Worm (Caenorhabditis elegans): ENCODE data around the gene fbxa-3.
A peak's percentile ranks its signal among the peaks of the same experiment; 100 is the strongest.
"Not testable (repeated sequence)": the region's sequence is repeated elsewhere in the genome, so short reads cannot be mapped to it uniquely, and the experiment has no call there.

The fbxa-3 gene

ce11 chrII:1864278-1864677 is 43.6 kb upstream of the fbxa-3 start, which contains the start of gene C16C4.17:
Gene C16C4.17, plus strand, starts transcription at chrII:1864578.
- no peak for TF ChIP-seq sptf-1 (tag; optimal IDR thresholded peaks at IDR 0.05)
- no peak for TF ChIP-seq nhr-85 (tag)
- TF ChIP-seq efl-1 (optimal IDR thresholded peaks at IDR 0.05) = no peak
- peak in 1 of 2 experiments; percentile 32 for TF ChIP-seq efl-1 (GFP tag; optimal IDR thresholded peaks at IDR 0.05 in 1 of 2)

- not testable (repeated sequence) for TF ChIP-seq lin-15B (tag; optimal IDR thresholded peaks at IDR 0.05); ceh-8 (GFP tag; optimal IDR thresholded peaks at IDR 0.05); sup-37 (GFP tag; optimal IDR thresholded peaks at IDR 0.05)
These were observed 41.7 kb upstream of the fbxa-3 start, which contains the start of gene fbxb-98 for ce11 chrII:1862334-1862733. Gene fbxb-98, plus strand, starts transcription at chrII:1862634.

- TF ChIP-seq dpl-1 (GFP tag; optimal IDR thresholded peaks at IDR 0.05) (peak in 1 of 3 experiments; percentile 20), efl-1 (optimal IDR thresholded peaks at IDR 0.05) (peak; percentile 34 to 64), efl-1 (GFP tag; optimal IDR thresholded peaks at IDR 0.05 in 1 of 2) (peak; percentile 38 to 91)
These were observed 40.7 kb upstream of the fbxa-3 start, which contains the start of gene C16C4.18 for ce11 chrII:1861285-1861793. Gene C16C4.18, minus strand, starts transcription at chrII:1861335.

- TF ChIP-seq nhr-11 (tag; optimal IDR thresholded peaks at IDR 0.05); nhr-19 (GFP tag; conservative IDR thresholded peaks at IDR 0.05); C34B4.2 (tag; optimal IDR thresholded peaks at IDR 0.05): not testable (repeated sequence)
These were observed 33.4 kb upstream of the fbxa-3 start, which contains the start of gene fbxb-95 for ce11 chrII:1854094-1854493. Gene fbxb-95, plus strand, starts transcription at chrII:1854394.

- TF ChIP-seq aha-1 (tag; optimal IDR thresholded peaks at IDR 0.05) = no peak
- TF ChIP-seq ama-1 (optimal IDR thresholded peaks at IDR 0.05) = no peak
- no peak for TF ChIP-seq elt-2 (tag; optimal IDR thresholded peaks at IDR 0.05)
- no peak for TF ChIP-seq mdl-1 (tag; optimal IDR thresholded peaks at IDR 0.05)
These were observed 31.8 kb upstream of the fbxa-3 start, which contains the start of gene C52E2.2 for ce11 chrII:1852503-1852902. Gene C52E2.2, plus strand, starts transcription at chrII:1852803.

ce11 chrII:1851716-1852115 is 31.0 kb upstream of the fbxa-3 start:
- TF ChIP-seq skn-1 (tag; optimal IDR thresholded peaks at IDR 0.05) (no peak), tlp-1 (tag; optimal IDR thresholded peaks at IDR 0.05) (peak; percentile 84), C16A3.4 (tag; optimal IDR thresholded peaks at IDR 0.05) (no peak), ceh-82 (tag; optimal IDR thresholded peaks at IDR 0.05) (no peak), unc-30 (tag; optimal IDR thresholded peaks at IDR 0.05) (no peak), elt-3 (tag; optimal IDR thresholded peaks at IDR 0.05) (peak in 2 of 6 experiments; percentile 68 to 69), fkh-10 (GFP tag; optimal IDR thresholded peaks at IDR 0.05) (no peak), C04F5.9 (tag; optimal IDR thresholded peaks at IDR 0.05) (no peak), lin-15B (tag; optimal IDR thresholded peaks at IDR 0.05) (no peak), pax-3 (tag; optimal IDR thresholded peaks at IDR 0.05) (peak; percentile 30), elt-2 (tag; optimal IDR thresholded peaks at IDR 0.05) (peak; percentile 100), nhr-71 (tag; optimal IDR thresholded peaks at IDR 0.05) (no peak), nhr-20 (tag; optimal IDR thresholded peaks at IDR 0.05) (peak; percentile 58), mdl-1 (tag; optimal IDR thresholded peaks at IDR 0.05) (peak in 1 of 2 experiments; percentile 7), pqm-1 (tag; optimal IDR thresholded peaks at IDR 0.05) (peak; percentile 92), ceh-90 (tag; optimal IDR thresholded peaks at IDR 0.05) (no peak), nhr-19 (GFP tag; conservative IDR thresholded peaks at IDR 0.05) (peak; percentile 43; the same call in 1 of the 2 replicates), lin-14 (GFP tag; optimal IDR thresholded peaks at IDR 0.05) (peak; percentile 68), blmp-1 (tag; optimal IDR thresholded peaks at IDR 0.05) (peak; percentile 40), aly-2 (tag; optimal IDR thresholded peaks at IDR 0.05) (no peak), efl-1 (optimal IDR thresholded peaks at IDR 0.05) (no peak), efl-1 (GFP tag; optimal IDR thresholded peaks at IDR 0.05 in 1 of 2) (peak in 1 of 2 experiments; percentile 35), lin-39 (tag; optimal IDR thresholded peaks at IDR 0.05) (no peak), jun-1 (tag; optimal IDR thresholded peaks at IDR 0.05) (peak; percentile 92), lsy-2 (tag; optimal IDR thresholded peaks at IDR 0.05) (peak in 1 of 2 experiments; percentile 34), egl-13 (tag; optimal IDR thresholded peaks at IDR 0.05) (no peak), unc-62 (GFP tag; optimal IDR thresholded peaks at IDR 0.05) (no peak), unc-86 (tag; optimal IDR thresholded peaks at IDR 0.05) (no peak), lin-35 (GFP tag; optimal IDR thresholded peaks at IDR 0.05) (peak in 1 of 2 experiments; percentile 40), nhr-47 (tag; optimal IDR thresholded peaks at IDR 0.05) (no peak), nhr-90 (tag; optimal IDR thresholded peaks at IDR 0.05; ENCODE audit: poor library complexity) (peak; percentile 48)

Measured in whole organism, L1 larva.